Worm (Caenorhabditis elegans): Measurements from ENCODE around the gene F13H10.1.

Gene F13H10.1

ce11 chrIV:10966359-10966758 is 38.0 kb upstream of the F13H10.1 start, which contains the start of the genes aqp-3 and Y69E1A.8:
aqp-3 (minus strand) TSS chrIV:10966459.
Y69E1A.8 (plus strand) TSS chrIV:10966604.
- TF ChIP-seq tbx-2 (tag; optimal IDR thresholded peaks at IDR 0.05) (no peak), C04F5.9 (tag; optimal IDR thresholded peaks at IDR 0.05) (no peak), sox-4 (tag; optimal IDR thresholded peaks at IDR 0.05) (no peak), efl-1 (optimal IDR thresholded peaks at IDR 0.05) (no peak), efl-1 (GFP tag; optimal IDR thresholded peaks at IDR 0.05 in 1 of 2) (no peak), ceh-88 (GFP tag; IDR thresholded peaks at IDR 0.05) (no peak), alr-1 (tag; optimal IDR thresholded peaks at IDR 0.05; ENCODE audit: borderline replicate concordance) (no peak), zag-1 (tag; optimal IDR thresholded peaks at IDR 0.05) (no peak), lin-15B (tag; optimal IDR thresholded peaks at IDR 0.05) (no peak), fkh-10 (GFP tag; optimal IDR thresholded peaks at IDR 0.05) (no peak), grh-1 (GFP tag; IDR thresholded peaks at IDR 0.05) (no peak), rnt-1 (tag; optimal IDR thresholded peaks at IDR 0.05) (no peak)

ce11 chrIV:10970333-10970732 is 34.0 kb upstream of the F13H10.1 start:
- TF ChIP-seq F16B12.6 (tag; optimal IDR thresholded peaks at IDR 0.05) (no peak), irx-1 (tag; optimal IDR thresholded peaks at IDR 0.05) (no peak), efl-1 (optimal IDR thresholded peaks at IDR 0.05) (no peak), efl-1 (GFP tag; optimal IDR thresholded peaks at IDR 0.05 in 1 of 2) (peak in 1 of 2 experiments; percentile 83), lin-35 (GFP tag; optimal IDR thresholded peaks at IDR 0.05) (peak in 1 of 2 experiments; percentile 45), lin-14 (GFP tag; optimal IDR thresholded peaks at IDR 0.05) (no peak), efl-3 (GFP tag; optimal IDR thresholded peaks at IDR 0.05) (no peak), snu-23 (GFP tag; optimal IDR thresholded peaks at IDR 0.05) (no peak), nhr-28 (tag; optimal IDR thresholded peaks at IDR 0.05) (no peak), blmp-1 (tag; optimal IDR thresholded peaks at IDR 0.05) (peak; percentile 8), zag-1 (tag; optimal IDR thresholded peaks at IDR 0.05) (no peak), elt-2 (tag; optimal IDR thresholded peaks at IDR 0.05) (peak; percentile 85), lin-39 (tag; optimal IDR thresholded peaks at IDR 0.05) (no peak), egl-13 (tag; optimal IDR thresholded peaks at IDR 0.05) (no peak), egl-27 (tag; optimal IDR thresholded peaks at IDR 0.05) (no peak), jun-1 (tag; optimal IDR thresholded peaks at IDR 0.05) (no peak), elt-3 (tag; optimal IDR thresholded peaks at IDR 0.05) (no peak), skn-1 (tag; optimal IDR thresholded peaks at IDR 0.05) (no peak), nhr-20 (tag; optimal IDR thresholded peaks at IDR 0.05) (peak; percentile 5), nhr-47 (tag; optimal IDR thresholded peaks at IDR 0.05) (no peak), nhr-71 (tag; optimal IDR thresholded peaks at IDR 0.05) (peak; percentile 0)

ce11 chrIV:10970767-10971166 is 33.6 kb upstream of the F13H10.1 start:
- TF ChIP-seq mep-1 (tag; optimal IDR thresholded peaks at IDR 0.05) (no peak), efl-1 (optimal IDR thresholded peaks at IDR 0.05) (no peak), efl-1 (GFP tag; optimal IDR thresholded peaks at IDR 0.05 in 1 of 2) (no peak), mab-9 (GFP tag; IDR thresholded peaks at IDR 0.05) (no peak), lsy-2 (tag; optimal IDR thresholded peaks at IDR 0.05) (no peak), vab-15 (tag; optimal IDR thresholded peaks at IDR 0.05) (no peak)

ce11 chrIV:10971636-10972199 is 32.7 kb upstream of the F13H10.1 start:
- TF ChIP-seq lsy-2 (tag; optimal IDR thresholded peaks at IDR 0.05) (peak; percentile 27 to 36), zip-4 (GFP tag; optimal IDR thresholded peaks at IDR 0.05) (no peak), ceh-82 (tag; optimal IDR thresholded peaks at IDR 0.05) (no peak), ceh-88 (GFP tag; IDR thresholded peaks at IDR 0.05) (no peak), snu-23 (GFP tag; optimal IDR thresholded peaks at IDR 0.05) (peak; percentile 81), hlh-4 (tag; optimal IDR thresholded peaks at IDR 0.05) (no peak), unc-98 (GFP tag; IDR thresholded peaks at IDR 0.05) (no peak), nhr-237 (tag; optimal IDR thresholded peaks at IDR 0.05) (no peak), unc-86 (tag; optimal IDR thresholded peaks at IDR 0.05) (no peak), rnt-1 (tag; optimal IDR thresholded peaks at IDR 0.05) (no peak), lin-13 (GFP tag; optimal IDR thresholded peaks at IDR 0.05) (no peak), C16A3.4 (tag; optimal IDR thresholded peaks at IDR 0.05) (peak; percentile 14), tbx-2 (tag; optimal IDR thresholded peaks at IDR 0.05) (peak; percentile 44), nhr-90 (tag; optimal IDR thresholded peaks at IDR 0.05; ENCODE audit: poor library complexity) (peak; percentile 48), mep-1 (tag; optimal IDR thresholded peaks at IDR 0.05) (peak; percentile 2), ztf-4 (tag; optimal IDR thresholded peaks at IDR 0.05) (no peak), vab-15 (tag; optimal IDR thresholded peaks at IDR 0.05) (no peak), xbp-1 (tag; optimal IDR thresholded peaks at IDR 0.05) (no peak), blmp-1 (tag; optimal IDR thresholded peaks at IDR 0.05) (peak; percentile 59), ceh-63 (GFP tag; optimal IDR thresholded peaks at IDR 0.05) (no peak), fkh-8 (tag; optimal IDR thresholded peaks at IDR 0.05) (no peak)
